Fruit fly (Drosophila melanogaster) whole organism, embryonic: Measurements from ENCODE around the gene Dhc36C.

Source experiments
- Abd-B ChIP-seq: fragments of 200-800 bp; sonication (Bioruptor generic); optimal IDR thresholded peaks from 2 replicates; lab custom pipeline; 2018; ENCODE audit warnings: missing biosample characterization, mild to moderate bottlenecking, missing genetic modification characterization, moderate library complexity
- Atf3 ChIP-seq: fragments of 200-800 bp; sonication (Bioruptor generic); optimal IDR thresholded peaks from 3 replicates; lab custom pipeline; 2016; ENCODE audit warnings: missing biosample characterization, missing genetic modification characterization
- Atf6 ChIP-seq: fragments of 200-800 bp; sonication (Bioruptor generic); IDR thresholded peaks from 2 replicates; pipeline ENCODE4 v1.3.6; 2022; ENCODE audit warnings: missing biosample characterization, missing genetic modification characterization
- CG10209 ChIP-seq: fragments of 200-800 bp; sonication (Bioruptor generic); optimal IDR thresholded peaks from 3 replicates; lab custom pipeline; 2017; ENCODE audit warnings: missing biosample characterization, mild to moderate bottlenecking, missing genetic modification characterization, missing genetic modification reagents
- CG11723 ChIP-seq: fragments of 200-800 bp; sonication (Bioruptor generic); optimal IDR thresholded peaks from 2 replicates; lab custom pipeline; 2017; ENCODE audit warnings: missing biosample characterization, mild to moderate bottlenecking, missing genetic modification characterization
- CG12299 ChIP-seq: fragments of 200-800 bp; sonication (Bioruptor generic); optimal IDR thresholded peaks from 2 replicates; lab custom pipeline; 2018; ENCODE audit warnings: missing biosample characterization, mild to moderate bottlenecking, missing genetic modification characterization
- CG12391 ChIP-seq: fragments of 200-800 bp; sonication (Bioruptor generic); optimal IDR thresholded peaks from 3 replicates; lab custom pipeline; 2018; ENCODE audit warnings: missing biosample characterization, mild to moderate bottlenecking, missing genetic modification characterization, moderate library complexity
- CG12659 ChIP-seq: fragments of 200-800 bp; sonication (Bioruptor generic); optimal IDR thresholded peaks from 3 replicates; lab custom pipeline; 2017; ENCODE audit warnings: mild to moderate bottlenecking, missing biosample characterization, missing genetic modification reagents, missing genetic modification characterization
- CG13123 ChIP-seq: fragments of 200-800 bp; sonication (Bioruptor generic); optimal IDR thresholded peaks from 2 replicates; lab custom pipeline; 2016; ENCODE audit warnings: missing biosample characterization, missing genetic modification characterization
- CG13624 ChIP-seq: fragments of 200-800 bp; sonication (Bioruptor generic); optimal IDR thresholded peaks from 2 replicates; lab custom pipeline; 2016; ENCODE audit warnings: missing biosample characterization, missing genetic modification characterization
- CG13894 ChIP-seq: fragments of 200-800 bp; sonication (Bioruptor generic); optimal IDR thresholded peaks from 3 replicates; lab custom pipeline; 2018; ENCODE audit warnings: missing biosample characterization, mild to moderate bottlenecking, missing genetic modification characterization, moderate library complexity
- CG14710 ChIP-seq: fragments of 200-800 bp; sonication (Bioruptor generic); optimal IDR thresholded peaks from 3 replicates; lab custom pipeline; 2019; ENCODE audit warnings: missing biosample characterization, mild to moderate bottlenecking, missing genetic modification characterization, moderate library complexity
- CG18011 ChIP-seq: fragments of 200-800 bp; sonication (Bioruptor generic); optimal IDR thresholded peaks from 2 replicates; lab custom pipeline; 2017; ENCODE audit warnings: missing biosample characterization, missing genetic modification characterization, mild to moderate bottlenecking, moderate library complexity, missing genotype
- CG2199 ChIP-seq: fragments of 200-800 bp; sonication (Bioruptor generic); IDR thresholded peaks from 3 replicates; pipeline ENCODE4 v1.3.6; 2022; ENCODE audit warnings: missing biosample characterization, missing genetic modification characterization
- CG4328 ChIP-seq: fragments of 200-800 bp; sonication (Bioruptor generic); optimal IDR thresholded peaks from 3 replicates; lab custom pipeline; 2017; ENCODE audit warnings: missing biosample characterization, missing genetic modification reagents, missing genetic modification characterization
- CG43689 ChIP-seq: fragments of 200-800 bp; sonication (Bioruptor generic); IDR thresholded peaks from 2 replicates; pipeline ENCODE4 v1.3.6; 2022; ENCODE audit warnings: missing biosample characterization, missing genetic modification characterization
- CG7271 ChIP-seq: fragments of 200-800 bp; sonication (Bioruptor generic); optimal IDR thresholded peaks from 2 replicates; lab custom pipeline; 2018; ENCODE audit warnings: missing biosample characterization, mild to moderate bottlenecking, missing genetic modification characterization, moderate library complexity
- CG8290 ChIP-seq, 3 experiments: fragments of 200-800 bp; sonication (Bioruptor generic); optimal IDR thresholded peaks; 2 replicates each; lab custom pipeline; 2016 to 2019; ENCODE audit warnings: missing biosample characterization in 3 of 3, missing genetic modification characterization in 3 of 3, mild to moderate bottlenecking in 2 of 3, moderate library complexity in 1 of 3
- CG9609 ChIP-seq: fragments of 200-800 bp; sonication (Bioruptor generic); optimal IDR thresholded peaks from 3 replicates; lab custom pipeline; 2016; ENCODE audit warnings: missing biosample characterization, missing genetic modification characterization
- E2f1 ChIP-seq: fragments of 200-800 bp; sonication (Bioruptor generic); IDR thresholded peaks from 2 replicates; pipeline ENCODE4 v1.3.6; 2022; ENCODE audit warnings: missing biosample characterization, missing genetic modification characterization
- ERR ChIP-seq: fragments of 200-800 bp; sonication (Bioruptor generic); optimal IDR thresholded peaks from 2 replicates; lab custom pipeline; 2016; ENCODE audit warnings: missing biosample characterization, missing genetic modification characterization
- Elba2 ChIP-seq: fragments of 200-800 bp; sonication (Bioruptor generic); optimal IDR thresholded peaks from 3 replicates; lab custom pipeline; 2016; ENCODE audit warnings: missing biosample characterization, missing genetic modification characterization
- Ets65A ChIP-seq: fragments of 200-800 bp; sonication (Bioruptor generic); peaks from one replicate; lab custom pipeline; 2016; ENCODE audit warnings: missing biosample characterization, missing genetic modification characterization
- GATAe ChIP-seq: fragments of 200-800 bp; sonication (Bioruptor generic); conservative IDR thresholded peaks from 2 replicates; pipeline ENCODE4 v1.3.6; 2022; ENCODE audit warnings: missing biosample characterization, missing genetic modification characterization
- HLH4C ChIP-seq: fragments of 200-800 bp; sonication (Bioruptor generic); IDR thresholded peaks from 3 replicates; pipeline ENCODE4 v1.3.6; 2022; ENCODE audit warnings: missing biosample characterization, missing genetic modification characterization; ENCODE audit not compliant: partially characterized antibody
- Hmx ChIP-seq: fragments of 200-800 bp; sonication (Bioruptor generic); optimal IDR thresholded peaks from 2 replicates; lab custom pipeline; 2016; ENCODE audit warnings: missing biosample characterization, missing genetic modification characterization
- Mad ChIP-seq: fragments of 200-800 bp; sonication (Bioruptor generic); optimal IDR thresholded peaks from 2 replicates; lab custom pipeline; 2016; ENCODE audit warnings: missing biosample characterization, missing genetic modification characterization
- Nf-YC ChIP-seq: fragments of 200-800 bp; optimal IDR thresholded peaks from 3 replicates; lab custom pipeline; 2019; ENCODE audit warnings: missing biosample characterization, mild to moderate bottlenecking, missing genetic modification characterization, moderate library complexity
- Ravus ChIP-seq: fragments of 200-800 bp; sonication (Bioruptor generic); IDR thresholded peaks from 2 replicates; pipeline ENCODE4 v1.3.6; 2022; ENCODE audit warnings: missing biosample characterization, missing genetic modification characterization
- Ssrp ChIP-seq: fragments of 200-800 bp; sonication (Bioruptor generic); optimal IDR thresholded peaks from 2 replicates; lab custom pipeline; 2018; ENCODE audit warnings: missing biosample characterization, mild to moderate bottlenecking, missing genetic modification characterization, moderate library complexity
- abd-A ChIP-seq: fragments of 200-800 bp; sonication (Bioruptor generic); optimal IDR thresholded peaks from 3 replicates; lab custom pipeline; 2019; ENCODE audit warnings: missing biosample characterization, mild to moderate bottlenecking, missing genetic modification characterization, moderate library complexity
- amos ChIP-seq: fragments of 200-800 bp; sonication (Bioruptor generic); IDR thresholded peaks from 2 replicates; pipeline ENCODE4 v1.3.6; 2022; ENCODE audit warnings: missing biosample characterization, missing genetic modification characterization; ENCODE audit not compliant: partially characterized antibody
- bcd ChIP-seq: fragments of 200-800 bp; sonication (Bioruptor generic); optimal IDR thresholded peaks from 2 replicates; lab custom pipeline; 2017; ENCODE audit warnings: missing biosample characterization, mild to moderate bottlenecking, missing genetic modification characterization
- br ChIP-seq: fragments of >200 bp; optimal IDR thresholded peaks from 2 replicates; lab custom pipeline; 2017
- cwo ChIP-seq: fragments of 200-800 bp; sonication (Bioruptor generic); optimal IDR thresholded peaks from 3 replicates; lab custom pipeline; 2017; ENCODE audit warnings: missing biosample characterization, missing genetic modification characterization, mild to moderate bottlenecking, moderate library complexity, missing genetic modification reagents
- dmrt99B ChIP-seq: fragments of 200-800 bp; sonication (Bioruptor generic); optimal IDR thresholded peaks from 2 replicates; lab custom pipeline; 2018; ENCODE audit warnings: missing biosample characterization, mild to moderate bottlenecking, missing genetic modification characterization, moderate library complexity
- exex ChIP-seq: fragments of 200-800 bp; sonication (Bioruptor generic); optimal IDR thresholded peaks from 4 replicates; lab custom pipeline; 2018; ENCODE audit warnings: missing biosample characterization, mild to moderate bottlenecking, missing genetic modification characterization, moderate library complexity
- grn ChIP-seq: fragments of 200-800 bp; sonication (Bioruptor generic); optimal IDR thresholded peaks from 3 replicates; lab custom pipeline; 2017; ENCODE audit warnings: missing biosample characterization, missing genetic modification characterization
- hkb ChIP-seq, 2 experiments: fragments of 200-800 bp in 1 of 2; fragments of >200 bp in 1 of 2; sonication (Bioruptor generic) in 1 of 2; IDR thresholded peaks in 1 of 2; optimal IDR thresholded peaks in 1 of 2; 2 replicates each; pipeline versions ENCODE4 v1.3.6 to Lab custom; 2017 to 2022; ENCODE audit warnings: missing biosample characterization in 1 of 2, missing genetic modification characterization in 1 of 2
- klu ChIP-seq: fragments of 200-800 bp; sonication (Bioruptor generic); IDR thresholded peaks from 2 replicates; pipeline ENCODE4 v1.3.6; 2022; ENCODE audit warnings: missing biosample characterization, missing genetic modification characterization
- lilli ChIP-seq: fragments of 200-800 bp; sonication (Bioruptor generic); optimal IDR thresholded peaks from 3 replicates; lab custom pipeline; 2016; ENCODE audit warnings: missing biosample characterization, missing genetic modification characterization
- nerfin-1 ChIP-seq: fragments of 200-800 bp; sonication (Bioruptor generic); optimal IDR thresholded peaks from 3 replicates; lab custom pipeline; 2019; ENCODE audit warnings: missing biosample characterization, mild to moderate bottlenecking, missing genetic modification characterization, moderate library complexity
- odd ChIP-seq: fragments of 200-800 bp; sonication (Bioruptor generic); optimal IDR thresholded peaks from 2 replicates; lab custom pipeline; 2017; ENCODE audit warnings: missing biosample characterization, mild to moderate bottlenecking, missing genetic modification characterization
- pho ChIP-seq: fragments of 200-800 bp; sonication (Bioruptor generic); optimal IDR thresholded peaks from 2 replicates; lab custom pipeline; 2016; ENCODE audit warnings: missing biosample characterization, missing genetic modification characterization
- rib ChIP-seq: fragments of 200-800 bp; sonication (Bioruptor generic); IDR thresholded peaks from 2 replicates; pipeline ENCODE4 v1.3.6; 2022; ENCODE audit warnings: missing biosample characterization, missing genetic modification characterization
- sug ChIP-seq: fragments of 200-800 bp; optimal IDR thresholded peaks from 2 replicates; lab custom pipeline; 2019; ENCODE audit warnings: missing biosample characterization, mild to moderate bottlenecking, missing genetic modification characterization, moderate library complexity
- tna ChIP-seq: fragments of 200-800 bp; sonication (Bioruptor generic); IDR thresholded peaks from 2 replicates; pipeline ENCODE4 v1.3.6; 2022; ENCODE audit warnings: missing biosample characterization, missing genetic modification characterization; ENCODE audit not compliant: partially characterized antibody
- zfh2 ChIP-seq: fragments of 200-800 bp; sonication (Bioruptor generic); optimal IDR thresholded peaks from 2 replicates; lab custom pipeline; 2016; ENCODE audit warnings: missing biosample characterization, missing genetic modification characterization

The Dhc36C gene

DNA sequence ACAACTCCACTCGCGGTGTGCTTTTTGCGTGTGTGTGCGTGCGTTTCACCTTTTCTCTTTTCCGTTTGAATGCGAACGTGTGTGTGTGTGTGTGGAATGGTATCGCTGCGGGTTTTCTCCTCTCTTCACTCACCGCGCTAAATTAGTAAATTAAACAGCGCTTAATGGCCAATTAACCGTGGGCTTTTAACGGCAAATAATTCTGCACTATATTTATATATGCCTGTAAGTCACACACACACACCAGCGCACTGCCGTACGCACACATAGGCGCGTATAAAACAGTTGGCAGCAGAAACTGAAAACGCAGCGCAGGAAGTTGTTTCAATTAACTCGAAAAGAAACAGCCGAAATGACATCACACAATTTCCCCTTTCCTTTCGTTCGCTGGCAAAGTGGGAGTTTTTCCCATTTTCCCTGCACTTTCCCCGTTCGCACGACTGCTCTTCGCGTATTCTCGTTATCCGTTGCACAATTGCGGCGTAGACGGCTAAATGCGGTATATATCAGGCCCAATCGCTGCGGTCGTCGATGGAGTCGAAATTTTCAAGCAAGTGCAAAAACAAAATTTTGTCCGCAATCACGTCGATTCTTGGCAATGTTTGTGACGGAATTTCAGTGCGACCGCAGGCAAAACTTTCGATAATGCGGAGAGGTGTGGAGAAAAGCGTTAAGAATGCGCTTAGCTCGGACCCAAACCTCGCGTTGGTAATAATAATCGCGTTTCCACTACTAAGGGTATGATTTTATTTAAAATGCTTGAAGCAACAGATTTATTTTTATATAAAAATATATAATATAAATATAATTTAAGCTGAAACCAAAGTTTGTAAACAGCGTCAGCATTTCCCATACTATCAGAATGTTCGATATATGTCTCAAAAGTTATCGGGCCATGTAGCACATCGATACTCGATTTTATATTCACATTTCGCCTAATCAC lies 28.3 kb upstream of the Dhc36C start, which contains the start of gene BicD (continued):
- TF ChIP-seq exex (peak; percentile 94), tna (GFP tag; lab: Robert Waterston, UW) (no peak; the same call in 1 of the 2 replicates), CG12391 (tag; lab: Kevin White, UChicago) (peak; percentile 53), CG8290 (GFP tag; optimal IDR thresholded peaks at IDR 0.05; lab: Kevin White, UChicago) (peak; percentile 84), CG8290 (tag; optimal IDR thresholded peaks at IDR 0.05; lab: Kevin White, UChicago) (peak in 1 of 2 experiments; percentile 69), dmrt99B (tag; lab: Kevin White, UChicago) (no peak), CG13123 (GFP tag; lab: Kevin White, UChicago) (no peak), rib (GFP tag; lab: Robert Waterston, UW) (no peak), Ravus (GFP tag; lab: Robert Waterston, UW) (no peak), CG43689 (GFP tag; lab: Robert Waterston, UW) (no peak), CG2199 (GFP tag; lab: Robert Waterston, UW) (0 out of 3 replicates have a peak, but pooled peaks have one; percentile 26), Atf3 (no peak), CG13894 (tag; lab: Kevin White, UChicago) (peak; percentile 51), bcd (no peak), CG14710 (tag; lab: Kevin White, UChicago) (peak; percentile 76), Atf6 (GFP tag; lab: Robert Waterston, UW) (peak; percentile 17; the same call in 1 of the 2 replicates), br (lab: Kevin White, UChicago) (no peak), grn (GFP tag; lab: Kevin White, UChicago) (no peak), GATAe (GFP tag; lab: Robert Waterston, UW) (no peak), odd (GFP tag; lab: Kevin White, UChicago) (peak; percentile 31), Mad (no peak), abd-A (tag; lab: Kevin White, UChicago) (no peak), zfh2 (GFP tag; lab: Kevin White, UChicago) (no peak), CG12299 (no peak), CG7271 (no peak), Ets65A (no peak), nerfin-1 (tag; lab: Kevin White, UChicago) (peak; percentile 99), cwo (GFP tag; lab: Kevin White, UChicago) (no peak), klu (GFP tag; lab: Robert Waterston, UW) (no peak), CG12659 (GFP tag; lab: Kevin White, UChicago) (peak; percentile 80), Nf-YC (tag; lab: Kevin White, UChicago) (peak; percentile 53), sug (tag; lab: Kevin White, UChicago) (peak; percentile 30), lilli (GFP tag; lab: Kevin White, UChicago) (no peak), hkb (optimal IDR thresholded peaks at IDR 0.05; lab: Kevin White, UChicago) (no peak), hkb (GFP tag; IDR thresholded peaks at IDR 0.05; lab: Robert Waterston, UW) (peak; percentile 39), CG18011 (GFP tag; lab: Kevin White, UChicago) (no peak), pho (GFP tag; lab: Kevin White, UChicago) (no peak), CG11723 (GFP tag; lab: Kevin White, UChicago) (no peak), CG9609 (GFP tag; lab: Kevin White, UChicago) (no peak), ERR (no peak), Abd-B (peak; percentile 39), amos (GFP tag; lab: Robert Waterston, UW) (peak; percentile 62), CG13624 (GFP tag; lab: Kevin White, UChicago) (no peak), Hmx (GFP tag; lab: Kevin White, UChicago) (no peak), Elba2 (no peak), Ssrp (tag; lab: Kevin White, UChicago) (no peak), E2f1 (GFP tag; lab: Robert Waterston, UW) (no peak), CG10209 (GFP tag; lab: Kevin White, UChicago) (no peak), HLH4C (peak; percentile 80), CG4328 (GFP tag; lab: Kevin White, UChicago) (no peak)
